Fruit fly (Drosophila melanogaster) whole organism, embryonic: ENCODE data around the gene Spt7.

Experiments used
- Bgb ChIP-seq: fragments of 200-800 bp; sonication (Bioruptor generic); IDR thresholded peaks from 2 replicates; pipeline ENCODE4 v1.3.6; 2022; ENCODE audit warnings: missing biosample characterization, missing genetic modification characterization; ENCODE audit not compliant: partially characterized antibody
- C15 ChIP-seq: fragments of 200-800 bp; sonication (Bioruptor generic); IDR thresholded peaks from 3 replicates; pipeline ENCODE4 v1.3.6; 2022; ENCODE audit warnings: missing biosample characterization, missing genetic modification characterization
- CG10321 ChIP-seq: fragments of 200-800 bp; sonication (Bioruptor generic); IDR thresholded peaks from 2 replicates; pipeline ENCODE4 v1.3.6; 2022; ENCODE audit warnings: missing biosample characterization, missing genetic modification characterization
- CG10543 ChIP-seq: fragments of 200-800 bp; sonication (Bioruptor generic); optimal IDR thresholded peaks from 3 replicates; lab custom pipeline; 2017; ENCODE audit warnings: missing biosample characterization, mild to moderate bottlenecking, missing genetic modification characterization, moderate library complexity
- CG1233 ChIP-seq: fragments of 200-800 bp; sonication (Bioruptor generic); optimal IDR thresholded peaks from 4 replicates; lab custom pipeline; 2018; ENCODE audit warnings: missing biosample characterization, mild to moderate bottlenecking, missing genetic modification characterization
- CG15073 ChIP-seq: fragments of 200-800 bp; sonication (Bioruptor generic); optimal IDR thresholded peaks from 2 replicates; lab custom pipeline; 2016; ENCODE audit warnings: missing biosample characterization, missing genetic modification characterization
- CG17912 ChIP-seq: fragments of 200-800 bp; sonication (Bioruptor generic); optimal IDR thresholded peaks from 2 replicates; lab custom pipeline; 2018; ENCODE audit warnings: missing biosample characterization, mild to moderate bottlenecking, missing genetic modification characterization
- CG2889 ChIP-seq: fragments of 200-800 bp; sonication (Bioruptor generic); IDR thresholded peaks from 3 replicates; pipeline ENCODE4 v1.3.6; 2022; ENCODE audit warnings: missing biosample characterization, missing genetic modification characterization
- CG30020 ChIP-seq: fragments of 200-800 bp; optimal IDR thresholded peaks from 2 replicates; lab custom pipeline; 2019; ENCODE audit warnings: missing biosample characterization, mild to moderate bottlenecking, missing genetic modification characterization, moderate library complexity
- CG4404 ChIP-seq: fragments of 200-800 bp; sonication (Bioruptor generic); IDR thresholded peaks from 2 replicates; pipeline ENCODE4 v1.3.6; 2022; ENCODE audit warnings: missing biosample characterization, missing genetic modification characterization
- CG4424 ChIP-seq: fragments of 200-800 bp; sonication (Bioruptor generic); optimal IDR thresholded peaks from 3 replicates; lab custom pipeline; 2016; ENCODE audit warnings: missing biosample characterization, missing genetic modification characterization
- CG6683 ChIP-seq: fragments of 200-800 bp; sonication (Bioruptor generic); optimal IDR thresholded peaks from 2 replicates; lab custom pipeline; 2017; ENCODE audit warnings: missing biosample characterization, mild to moderate bottlenecking, missing genetic modification characterization, missing genetic modification reagents
- CG7786 ChIP-seq: fragments of 200-800 bp; sonication (Bioruptor generic); optimal IDR thresholded peaks from 2 replicates; lab custom pipeline; 2016; ENCODE audit warnings: missing biosample characterization, missing genetic modification characterization
- CG7839 ChIP-seq: fragments of 200-800 bp; sonication (Bioruptor generic); optimal IDR thresholded peaks from 3 replicates; lab custom pipeline; 2018; ENCODE audit warnings: missing biosample characterization, mild to moderate bottlenecking, missing genetic modification characterization, moderate library complexity
- CG7963 ChIP-seq: fragments of 200-800 bp; sonication (Bioruptor generic); IDR thresholded peaks from 3 replicates; pipeline ENCODE4 v1.3.6; 2022; ENCODE audit warnings: missing biosample characterization, missing genetic modification characterization; ENCODE audit not compliant: partially characterized antibody
- CG7987 ChIP-seq: fragments of 200-800 bp; sonication (Bioruptor generic); optimal IDR thresholded peaks from 2 replicates; lab custom pipeline; 2018; ENCODE audit warnings: missing biosample characterization, mild to moderate bottlenecking, missing genetic modification characterization, moderate library complexity
- CG8089 ChIP-seq: fragments of 200-800 bp; sonication (Bioruptor generic); optimal IDR thresholded peaks from 3 replicates; lab custom pipeline; 2016; ENCODE audit warnings: missing biosample characterization, missing genetic modification characterization
- CG8765 ChIP-seq: fragments of 200-800 bp; sonication (Bioruptor generic); IDR thresholded peaks from 2 replicates; pipeline ENCODE4 v1.3.6; 2022; ENCODE audit warnings: missing biosample characterization, missing genetic modification characterization
- CG9215 ChIP-seq: fragments of 200-800 bp; sonication (Bioruptor generic); IDR thresholded peaks from 2 replicates; pipeline ENCODE4 v1.3.6; 2022; ENCODE audit warnings: missing biosample characterization, missing genetic modification characterization
- CG9817 ChIP-seq: fragments of 200-800 bp; sonication (Bioruptor generic); optimal IDR thresholded peaks from 2 replicates; lab custom pipeline; 2018; ENCODE audit warnings: missing biosample characterization, mild to moderate bottlenecking, missing genetic modification characterization, moderate library complexity
- CG9932 ChIP-seq: fragments of 200-800 bp; sonication (Bioruptor generic); IDR thresholded peaks from 2 replicates; pipeline ENCODE4 v1.3.6; 2022; ENCODE audit warnings: missing biosample characterization, missing genetic modification characterization
- CrebB ChIP-seq: fragments of 200-800 bp; sonication (Bioruptor generic); optimal IDR thresholded peaks from 3 replicates; lab custom pipeline; 2018; ENCODE audit warnings: missing biosample characterization, mild to moderate bottlenecking, missing genetic modification characterization
- Elba2 ChIP-seq: fragments of 200-800 bp; sonication (Bioruptor generic); optimal IDR thresholded peaks from 3 replicates; lab custom pipeline; 2016; ENCODE audit warnings: missing biosample characterization, missing genetic modification characterization
- MBD-R2 ChIP-seq: fragments of 200-800 bp; sonication (Bioruptor generic); IDR thresholded peaks from 2 replicates; pipeline ENCODE4 v1.3.6; 2022; ENCODE audit warnings: missing biosample characterization, missing genetic modification characterization
- Mrtf ChIP-seq: fragments of 200-800 bp; sonication (Bioruptor generic); IDR thresholded peaks from 3 replicates; pipeline ENCODE4 v1.3.6; 2022; ENCODE audit warnings: missing biosample characterization, missing genetic modification characterization
- NC2α ChIP-seq: fragments of 200-800 bp; sonication (Bioruptor generic); optimal IDR thresholded peaks from 2 replicates; lab custom pipeline; 2016; ENCODE audit warnings: missing biosample characterization, missing genetic modification characterization
- NC2β ChIP-seq: fragments of 200-800 bp; sonication (Bioruptor generic); optimal IDR thresholded peaks from 2 replicates; lab custom pipeline; 2016; ENCODE audit warnings: missing biosample characterization, missing genetic modification characterization
- Neu2 ChIP-seq: fragments of 200-800 bp; sonication (Bioruptor generic); optimal IDR thresholded peaks from 3 replicates; lab custom pipeline; 2016; ENCODE audit warnings: missing biosample characterization, missing genetic modification characterization, borderline replicate concordance
- Pdp1 ChIP-seq, 2 experiments: fragments of 200-800 bp; sonication (Bioruptor generic); optimal IDR thresholded peaks; 3 replicates each; lab custom pipeline; 2016; ENCODE audit warnings: missing biosample characterization in 2 of 2, missing genetic modification characterization in 2 of 2, mild to moderate bottlenecking in 1 of 2, moderate library complexity in 1 of 2
- Sry-β ChIP-seq: fragments of 200-800 bp; sonication (Bioruptor generic); optimal IDR thresholded peaks from 2 replicates; lab custom pipeline; 2018; ENCODE audit warnings: missing biosample characterization, mild to moderate bottlenecking, missing genetic modification characterization, moderate library complexity
- ab ChIP-seq: fragments of 200-800 bp; sonication (Bioruptor generic); optimal IDR thresholded peaks from 2 replicates; lab custom pipeline; 2016; ENCODE audit warnings: missing biosample characterization, missing genetic modification characterization
- ase ChIP-seq: fragments of 200-800 bp; sonication (Bioruptor generic); IDR thresholded peaks from 3 replicates; pipeline ENCODE4 v1.3.6; 2022; ENCODE audit warnings: missing biosample characterization, missing genetic modification characterization
- bowl ChIP-seq: fragments of 200-800 bp; sonication (Bioruptor generic); IDR thresholded peaks from 2 replicates; pipeline ENCODE4 v1.3.6; 2022; ENCODE audit warnings: missing biosample characterization, missing genetic modification characterization
- bsh ChIP-seq, 2 experiments: fragments of 200-800 bp; sonication (Bioruptor generic); optimal IDR thresholded peaks; 2 replicates each; lab custom pipeline; 2017 to 2018; ENCODE audit warnings: mild to moderate bottlenecking in 2 of 2, missing biosample characterization in 2 of 2, missing genetic modification characterization in 2 of 2, moderate library complexity in 1 of 2
- dimm ChIP-seq: fragments of 200-800 bp; sonication (Bioruptor generic); IDR thresholded peaks from 2 replicates; pipeline ENCODE4 v1.3.6; 2022; ENCODE audit warnings: missing biosample characterization, missing genetic modification characterization
- fd64A ChIP-seq: fragments of 200-800 bp; sonication (Bioruptor generic); optimal IDR thresholded peaks from 3 replicates; lab custom pipeline; 2018; ENCODE audit warnings: missing biosample characterization, mild to moderate bottlenecking, missing genetic modification characterization
- gfzf ChIP-seq: fragments of 200-800 bp; sonication (Bioruptor generic); optimal IDR thresholded peaks from 2 replicates; lab custom pipeline; 2016; ENCODE audit warnings: missing biosample characterization, mild to moderate bottlenecking, missing genetic modification characterization, moderate library complexity
- grau ChIP-seq: fragments of 200-800 bp; optimal IDR thresholded peaks from 3 replicates; lab custom pipeline; 2019; ENCODE audit warnings: missing biosample characterization, mild to moderate bottlenecking, missing genetic modification characterization, moderate library complexity
- kah ChIP-seq: fragments of 200-800 bp; sonication (Bioruptor generic); optimal IDR thresholded peaks from 2 replicates; lab custom pipeline; 2018; ENCODE audit warnings: missing biosample characterization, mild to moderate bottlenecking, missing genetic modification characterization
- nerfin-1 ChIP-seq: fragments of 200-800 bp; sonication (Bioruptor generic); optimal IDR thresholded peaks from 3 replicates; lab custom pipeline; 2019; ENCODE audit warnings: missing biosample characterization, mild to moderate bottlenecking, missing genetic modification characterization, moderate library complexity
- nerfin-2 ChIP-seq: fragments of 200-800 bp; sonication (Bioruptor generic); IDR thresholded peaks from 2 replicates; pipeline ENCODE4 v1.3.6; 2022; ENCODE audit warnings: missing biosample characterization, missing genetic modification characterization; ENCODE audit not compliant: partially characterized antibody
- odd ChIP-seq: fragments of 200-800 bp; sonication (Bioruptor generic); optimal IDR thresholded peaks from 2 replicates; lab custom pipeline; 2017; ENCODE audit warnings: missing biosample characterization, mild to moderate bottlenecking, missing genetic modification characterization
- onecut ChIP-seq: fragments of 200-800 bp; sonication (Bioruptor generic); IDR thresholded peaks from 2 replicates; pipeline ENCODE4 v1.3.6; 2022; ENCODE audit warnings: missing biosample characterization, missing genetic modification characterization
- pho ChIP-seq: fragments of 200-800 bp; sonication (Bioruptor generic); optimal IDR thresholded peaks from 2 replicates; lab custom pipeline; 2016; ENCODE audit warnings: missing biosample characterization, missing genetic modification characterization
- repo ChIP-seq: fragments of 200-800 bp; sonication (Bioruptor generic); optimal IDR thresholded peaks from 2 replicates; lab custom pipeline; 2016; ENCODE audit warnings: missing biosample characterization, missing genetic modification characterization
- rib ChIP-seq: fragments of 200-800 bp; sonication (Bioruptor generic); IDR thresholded peaks from 2 replicates; pipeline ENCODE4 v1.3.6; 2022; ENCODE audit warnings: missing biosample characterization, missing genetic modification characterization
- sens ChIP-seq: fragments of 200-800 bp; sonication (Bioruptor generic); peaks from one replicate; lab custom pipeline; 2016; ENCODE audit warnings: missing biosample characterization, missing genetic modification characterization
- sens-2 ChIP-seq: fragments of 200-800 bp; sonication (Bioruptor generic); IDR thresholded peaks from 2 replicates; pipeline ENCODE4 v1.3.6; 2022; ENCODE audit warnings: missing biosample characterization, missing genetic modification characterization
- slou ChIP-seq: fragments of 200-800 bp; sonication (Bioruptor generic); optimal IDR thresholded peaks from 3 replicates; lab custom pipeline; 2016; ENCODE audit warnings: missing biosample characterization, missing genetic modification characterization
- tna ChIP-seq: fragments of 200-800 bp; sonication (Bioruptor generic); IDR thresholded peaks from 2 replicates; pipeline ENCODE4 v1.3.6; 2022; ENCODE audit warnings: missing biosample characterization, missing genetic modification characterization; ENCODE audit not compliant: partially characterized antibody
- ttk ChIP-seq: fragments of 200-800 bp; sonication (Bioruptor generic); IDR thresholded peaks from 2 replicates; pipeline ENCODE4 v2.1.2; 2022; ENCODE audit warnings: missing biosample characterization, missing genetic modification characterization

Gene Spt7

DNA sequence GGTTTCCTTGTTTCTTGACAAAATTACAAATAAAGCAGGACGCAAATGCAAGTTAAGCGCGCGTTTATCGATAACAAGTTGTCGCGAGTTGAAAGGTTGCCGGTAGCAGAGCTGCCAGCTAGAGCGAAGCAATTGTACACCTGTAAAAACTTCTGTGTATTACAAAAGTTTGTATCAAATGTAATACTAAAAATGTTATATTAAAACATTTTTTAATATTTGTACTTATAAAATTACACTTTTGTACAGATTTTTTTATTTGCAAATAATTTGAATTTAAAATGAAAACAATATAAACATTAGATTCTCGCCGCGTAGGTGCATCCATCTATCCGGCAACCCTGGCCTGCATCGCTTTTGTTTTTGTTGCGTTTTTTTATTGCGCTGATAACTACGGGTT lies 5.6 kb upstream of the Spt7 start, which contains the start of the genes CG8142 and Ucp4A (continued):
- TF ChIP-seq CG1233 (GFP tag; lab: Kevin White, UChicago), result peak; percentile 89
- TF ChIP-seq CG4424 (GFP tag; lab: Kevin White, UChicago), result peak; percentile 91
- peak; percentile 21; the same call in 1 of the 2 replicates for TF ChIP-seq nerfin-2
- TF ChIP-seq kah (GFP tag; lab: Kevin White, UChicago), result peak; percentile 74
- peak; percentile 9 for TF ChIP-seq CG7987 (GFP tag; lab: Kevin White, UChicago)
- peak; percentile 89 for TF ChIP-seq MBD-R2
- peak; percentile 97 for TF ChIP-seq ttk (GFP tag; lab: Robert Waterston, UW)
- TF ChIP-seq CG15073 (GFP tag; lab: Kevin White, UChicago), result peak; percentile 53
- no peak for TF ChIP-seq NC2α (GFP tag; lab: Kevin White, UChicago)
- peak; percentile 40 for TF ChIP-seq pho (GFP tag; lab: Kevin White, UChicago)
- no peak for TF ChIP-seq fd64A (GFP tag; lab: Kevin White, UChicago)
- peak; percentile 49 to 65 for TF ChIP-seq Pdp1 (GFP tag; optimal IDR thresholded peaks at IDR 0.05; lab: Kevin White, UChicago)
- TF ChIP-seq bsh (GFP tag; optimal IDR thresholded peaks at IDR 0.05; lab: Kevin White, UChicago), result peak; percentile 21 to 92
- no peak for TF ChIP-seq CG7963 (GFP tag; lab: Robert Waterston, UW)
- TF ChIP-seq CG7786, result peak; percentile 46
- peak; percentile 80 for TF ChIP-seq CG10321 (GFP tag; lab: Robert Waterston, UW)
- peak; percentile 87 for TF ChIP-seq sens-2
- TF ChIP-seq tna, result no peak
- TF ChIP-seq CG7839 (tag; lab: Kevin White, UChicago), result peak; percentile 93
- peak; percentile 95 for TF ChIP-seq CG4404 (GFP tag; lab: Robert Waterston, UW)
- no peak for TF ChIP-seq gfzf (GFP tag; lab: Kevin White, UChicago)
- peak; percentile 89 for TF ChIP-seq CG9817
- peak; percentile 86 for TF ChIP-seq sens (GFP tag; lab: Kevin White, UChicago)
- peak; percentile 77 for TF ChIP-seq rib (GFP tag; lab: Robert Waterston, UW)
- peak; percentile 88 for TF ChIP-seq CG8765 (GFP tag; lab: Robert Waterston, UW)
- peak; percentile 66 for TF ChIP-seq CrebB (tag; lab: Kevin White, UChicago)
- peak; percentile 76 for TF ChIP-seq CG30020 (tag; lab: Kevin White, UChicago)
- TF ChIP-seq odd (GFP tag; lab: Kevin White, UChicago), result peak; percentile 75
- TF ChIP-seq Bgb (GFP tag; lab: Robert Waterston, UW), result peak; percentile 21; the same call in 1 of the 2 replicates
- peak; percentile 93 for TF ChIP-seq Mrtf (GFP tag; lab: Robert Waterston, UW)
- TF ChIP-seq slou, result peak; percentile 84
- peak; percentile 89 for TF ChIP-seq C15 (GFP tag; lab: Robert Waterston, UW)
- peak; percentile 83 for TF ChIP-seq CG10543
- peak; percentile 90 for TF ChIP-seq grau (tag; lab: Kevin White, UChicago)
- peak; percentile 96 for TF ChIP-seq CG9932
- peak; percentile 93 for TF ChIP-seq ase
- no peak for TF ChIP-seq repo (GFP tag; lab: Kevin White, UChicago)
- peak; percentile 76 for TF ChIP-seq dimm (GFP tag; lab: Robert Waterston, UW)
- TF ChIP-seq CG9215 (GFP tag; lab: Robert Waterston, UW), result peak; percentile 94
- TF ChIP-seq NC2β (GFP tag; lab: Kevin White, UChicago), result no peak
- TF ChIP-seq Sry-β (GFP tag; lab: Kevin White, UChicago), result no peak
- TF ChIP-seq bowl (GFP tag; lab: Robert Waterston, UW), result peak; percentile 82
- TF ChIP-seq CG6683 (GFP tag; lab: Kevin White, UChicago), result peak; percentile 81
- TF ChIP-seq CG17912 (GFP tag; lab: Kevin White, UChicago), result peak; percentile 25
- peak; percentile 48 for TF ChIP-seq Elba2 (GFP tag; lab: Kevin White, UChicago)
- peak; percentile 88 for TF ChIP-seq nerfin-1 (tag; lab: Kevin White, UChicago)
- TF ChIP-seq Neu2 (GFP tag; lab: Kevin White, UChicago), result no peak
- peak; percentile 93 for TF ChIP-seq CG2889 (GFP tag; lab: Robert Waterston, UW)
- peak; percentile 82 for TF ChIP-seq onecut (GFP tag; lab: Robert Waterston, UW)
- TF ChIP-seq CG8089 (GFP tag; lab: Kevin White, UChicago), result peak; percentile 30
- peak; percentile 65 for TF ChIP-seq ab (GFP tag; lab: Kevin White, UChicago)
